Worm (Caenorhabditis elegans) whole organism, L4/young adult: ENCODE results near the gene cest-9.1.

Experiments used
- W03F9.2 ChIP-seq: fragments of 150-350 bp; optimal IDR thresholded peaks from 2 replicates; lab custom pipeline; 2014; ENCODE audit warnings: missing biosample characterization, missing genetic modification characterization
- dao-5 ChIP-seq: sonication (generic microtip); optimal IDR thresholded peaks from 2 replicates; lab custom pipeline; 2016; ENCODE audit warnings: missing genotype, missing genetic modification characterization, moderate library complexity, missing compliant biosample characterization
- him-1 ChIP-seq: sonication (generic microtip); optimal IDR thresholded peaks from 2 replicates; lab custom pipeline; 2016; ENCODE audit warnings: missing genotype, missing genetic modification reagents, missing genetic modification characterization, missing compliant biosample characterization

DNA sequence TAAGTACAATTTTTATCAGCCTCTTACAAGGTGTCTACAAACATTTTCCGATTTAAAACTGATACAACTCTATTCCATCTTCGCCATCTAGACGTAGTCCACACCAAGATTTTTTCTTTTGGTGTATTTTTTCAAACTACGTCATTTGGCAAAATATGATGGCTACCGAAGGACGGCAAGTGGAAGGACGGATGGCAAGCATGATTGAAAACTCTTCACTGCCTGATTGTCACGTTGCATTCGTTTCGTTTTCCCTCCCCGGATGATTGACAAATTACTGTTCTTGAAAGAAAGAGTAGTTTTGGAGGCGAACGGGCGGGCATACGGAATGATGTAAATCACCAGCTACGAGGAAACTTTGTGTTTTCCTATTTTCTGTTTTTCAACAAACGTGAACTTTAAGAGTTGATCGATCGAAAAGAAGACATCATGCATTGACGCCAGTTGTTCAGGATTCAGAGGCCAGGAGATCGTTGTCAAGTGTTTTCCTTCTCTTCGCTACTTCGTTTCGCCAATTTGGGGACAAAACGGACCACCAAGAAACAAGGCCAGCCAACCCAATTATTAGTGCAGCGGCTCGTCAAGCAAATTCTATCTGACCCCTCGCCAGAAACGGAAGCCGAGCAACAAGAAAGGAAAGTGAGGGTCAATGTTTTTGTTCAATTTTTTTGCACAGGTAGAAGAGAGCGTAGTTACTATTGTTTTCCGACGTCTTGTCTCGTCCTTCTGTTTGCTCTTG, 47.5 kb upstream of the cest-9.1 start:
- TF ChIP-seq W03F9.2 (no peak), him-1 (tag; lab: Kevin White, UChicago) (no peak), dao-5 (tag; lab: Kevin White, UChicago) (no peak)
